Worm (Caenorhabditis elegans) whole organism, mixed stage, embryonic: ENCODE results near the gene B0464.9.

ENCODE experiments used
- lin-13 ChIP-seq: fragments of 150-350 bp; optimal IDR thresholded peaks from 2 replicates; lab custom pipeline; 2014; ENCODE audit warnings: missing biosample characterization, missing genetic modification characterization
- unc-62 ChIP-seq: fragments of 150-350 bp; optimal IDR thresholded peaks from 2 replicates; lab custom pipeline; 2014; ENCODE audit warnings: missing biosample characterization, missing genetic modification reagents, missing genetic modification characterization
- ztf-11 ChIP-seq: fragments of 150-350 bp; optimal IDR thresholded peaks from 2 replicates; lab custom pipeline; 2014; ENCODE audit warnings: missing biosample characterization, missing genetic modification characterization

DNA sequence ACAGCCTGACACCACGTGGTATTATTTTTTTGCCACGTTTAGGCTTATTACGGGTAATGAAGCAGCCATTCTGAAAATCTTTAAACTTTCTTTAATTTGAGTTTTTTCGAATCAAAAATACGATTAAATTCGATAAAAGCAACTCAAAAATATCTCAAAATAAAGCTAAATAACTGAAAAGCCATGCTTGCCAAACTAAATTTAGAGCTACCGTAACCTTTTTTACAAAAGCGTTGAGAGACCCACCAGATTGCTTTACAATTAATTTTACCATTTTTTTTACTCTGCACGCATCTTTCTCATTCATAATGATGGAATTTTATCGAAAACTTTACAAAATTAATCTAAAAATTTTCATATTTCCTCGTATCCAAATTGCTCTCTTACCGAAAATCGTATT is 22.5 kb downstream of the B0464.9 start:
- TF ChIP-seq unc-62 (no peak), lin-13 (no peak), ztf-11 (tag; lab: Kevin White, UChicago) (no peak)
